Worm (Caenorhabditis elegans): ENCODE data around the gene hpo-29.

Gene hpo-29

ce11 chrIII:235115-235514, 529 bp upstream of the hpo-29 start (continued):
- TF ChIP-seq ceh-8 (GFP tag; optimal IDR thresholded peaks at IDR 0.05) (no peak), xbp-1 (tag; optimal IDR thresholded peaks at IDR 0.05) (peak; percentile 73), unc-130 (tag; optimal IDR thresholded peaks at IDR 0.05) (peak; percentile 13), fkh-4 (tag; optimal IDR thresholded peaks at IDR 0.05; ENCODE audit: borderline replicate concordance) (peak; percentile 52), grh-1 (GFP tag; IDR thresholded peaks at IDR 0.05) (peak; percentile 58), F16B12.6 (tag; optimal IDR thresholded peaks at IDR 0.05) (peak; percentile 94), lsy-2 (tag; optimal IDR thresholded peaks at IDR 0.05) (peak; percentile 63 to 75), hpl-2 (GFP tag; optimal IDR thresholded peaks at IDR 0.05) (peak; percentile 0), ztf-11 (tag; optimal IDR thresholded peaks at IDR 0.05) (peak in 1 of 2 experiments; percentile 28), nhr-19 (GFP tag; conservative IDR thresholded peaks at IDR 0.05) (peak; percentile 69), pax-3 (tag; optimal IDR thresholded peaks at IDR 0.05) (peak; percentile 45), snpc-4 (tag; optimal IDR thresholded peaks at IDR 0.05) (peak; percentile 1), nhr-77 (tag; optimal IDR thresholded peaks at IDR 0.05) (peak; percentile 30), isw-1 (GFP tag; IDR thresholded peaks at IDR 0.05) (peak; percentile 70), nhr-20 (tag; optimal IDR thresholded peaks at IDR 0.05) (no peak), zip-4 (GFP tag; optimal IDR thresholded peaks at IDR 0.05) (no peak), aha-1 (tag; optimal IDR thresholded peaks at IDR 0.05) (no peak), mdl-1 (tag; optimal IDR thresholded peaks at IDR 0.05) (peak in 1 of 2 experiments; percentile 2), rnt-1 (tag; optimal IDR thresholded peaks at IDR 0.05) (no peak), sup-37 (GFP tag; optimal IDR thresholded peaks at IDR 0.05) (peak; percentile 55), C16A3.4 (tag; optimal IDR thresholded peaks at IDR 0.05) (peak; percentile 17), ztf-4 (tag; optimal IDR thresholded peaks at IDR 0.05) (peak; percentile 50), nhr-85 (tag) (peak; percentile 83), snu-23 (GFP tag; optimal IDR thresholded peaks at IDR 0.05) (no peak), lin-15B (tag; optimal IDR thresholded peaks at IDR 0.05) (peak; percentile 51), nhr-84 (tag; optimal IDR thresholded peaks at IDR 0.05) (no peak), nhr-76 (tag; optimal IDR thresholded peaks at IDR 0.05) (no peak), ceh-82 (tag; optimal IDR thresholded peaks at IDR 0.05) (peak; percentile 44 to 55 (median 47)), mab-9 (GFP tag; IDR thresholded peaks at IDR 0.05) (peak; percentile 38; the same call in 1 of the 2 replicates), fkh-8 (tag; optimal IDR thresholded peaks at IDR 0.05) (peak; percentile 81)

DNA sequence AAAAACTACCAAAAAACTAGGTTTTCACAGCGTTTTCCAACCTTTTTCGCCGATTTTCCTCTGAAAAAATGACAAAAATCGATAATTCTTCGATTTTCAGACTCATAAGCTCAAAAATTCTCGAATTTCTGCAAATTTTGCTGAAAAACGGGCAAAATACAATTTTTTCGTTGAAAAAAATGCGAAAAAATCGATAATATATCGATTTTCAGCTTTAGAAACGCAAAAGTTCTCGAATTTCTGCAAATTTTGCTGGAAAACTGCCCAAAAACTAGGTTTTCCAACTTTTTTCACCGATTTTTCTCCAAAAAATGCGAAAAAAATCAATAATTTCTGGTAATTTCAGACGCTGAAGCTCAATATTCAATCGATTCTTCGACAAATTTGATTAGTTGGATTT, 15.8 kb downstream of the hpo-29 start:
- TF ChIP-seq unc-30 (tag; optimal IDR thresholded peaks at IDR 0.05) (no peak), fos-1 (tag; optimal IDR thresholded peaks at IDR 0.05) (no peak), pag-3 (tag; optimal IDR thresholded peaks at IDR 0.05; ENCODE audit: borderline replicate concordance, insufficient read depth) (no peak), efl-1 (optimal IDR thresholded peaks at IDR 0.05) (no peak), efl-1 (GFP tag; optimal IDR thresholded peaks at IDR 0.05 in 1 of 2) (no peak)

DNA sequence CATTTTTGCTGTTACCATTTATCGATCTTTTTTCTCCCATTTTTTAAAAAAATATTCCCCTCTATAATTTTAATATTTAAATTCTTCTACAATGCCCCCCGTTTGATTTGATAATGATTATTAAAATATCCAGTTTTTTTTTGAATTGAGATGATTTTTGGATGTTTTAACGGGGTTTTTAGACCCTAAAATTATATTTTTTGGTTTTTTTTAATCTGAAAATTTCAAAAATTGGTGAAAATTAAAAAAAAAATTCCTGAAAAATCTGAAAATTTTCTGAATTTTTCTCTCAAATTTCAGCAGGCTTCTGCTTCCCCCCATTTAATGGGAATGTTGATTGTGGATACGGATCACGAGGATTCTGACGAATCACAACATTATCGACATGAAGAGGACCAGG, 18.6 kb downstream of the hpo-29 start, which contains the start of gene Y50D7A.3:
Y50D7A.3 (plus strand) TSS at position 301 of the 400 bp plus-strand sequence.
- TF ChIP-seq dpl-1 (GFP tag; optimal IDR thresholded peaks at IDR 0.05) (no peak), unc-130 (tag; optimal IDR thresholded peaks at IDR 0.05) (no peak), snu-23 (GFP tag; optimal IDR thresholded peaks at IDR 0.05) (no peak), fkh-4 (tag; optimal IDR thresholded peaks at IDR 0.05; ENCODE audit: borderline replicate concordance) (no peak), F16B12.6 (tag; optimal IDR thresholded peaks at IDR 0.05) (no peak), jun-1 (tag; optimal IDR thresholded peaks at IDR 0.05) (no peak), C16A3.4 (tag; optimal IDR thresholded peaks at IDR 0.05) (no peak), ceh-90 (tag; optimal IDR thresholded peaks at IDR 0.05) (no peak), swsn-7 (tag; optimal IDR thresholded peaks at IDR 0.05) (no peak), egl-27 (tag; optimal IDR thresholded peaks at IDR 0.05) (no peak), C34B4.2 (tag; optimal IDR thresholded peaks at IDR 0.05) (no peak), egl-13 (tag; optimal IDR thresholded peaks at IDR 0.05) (no peak), ces-1 (GFP tag; optimal IDR thresholded peaks at IDR 0.05) (no peak), rnt-1 (tag; optimal IDR thresholded peaks at IDR 0.05) (no peak), pqm-1 (tag; optimal IDR thresholded peaks at IDR 0.05) (no peak), ztf-11 (tag; optimal IDR thresholded peaks at IDR 0.05) (no peak), tbx-2 (tag; optimal IDR thresholded peaks at IDR 0.05) (no peak), alr-1 (tag; optimal IDR thresholded peaks at IDR 0.05; ENCODE audit: borderline replicate concordance) (no peak), nhr-47 (tag; optimal IDR thresholded peaks at IDR 0.05) (no peak), mep-1 (tag; optimal IDR thresholded peaks at IDR 0.05) (no peak)
